Worm (Caenorhabditis elegans) whole organism, young adult: ENCODE measurements around the gene bgnt-1.2.

Experiments used
- T07F8.4 ChIP-seq: sonication (generic microtip); optimal IDR thresholded peaks from 2 replicates; lab custom pipeline; 2016; ENCODE audit warnings: mild to moderate bottlenecking, missing genetic modification characterization, moderate library complexity, missing compliant biosample characterization
- atf-7 ChIP-seq: sonication (generic microtip); optimal IDR thresholded peaks from 2 replicates; lab custom pipeline; 2017; ENCODE audit warnings: mild to moderate bottlenecking, missing genetic modification characterization, missing compliant biosample characterization
- chd-7 ChIP-seq: sonication (generic microtip); optimal IDR thresholded peaks from 2 replicates; lab custom pipeline; 2016; ENCODE audit warnings: mild to moderate bottlenecking, missing genetic modification characterization, moderate library complexity, missing compliant biosample characterization
- egrh-3 ChIP-seq: fragments of 200-800 bp; sonication (Bioruptor generic); IDR thresholded peaks from 2 replicates; pipeline ENCODE4 v1.3.6; 2022; ENCODE audit warnings: missing genetic modification reagents, missing genetic modification characterization, missing compliant biosample characterization
- him-1 ChIP-seq: sonication (generic microtip); optimal IDR thresholded peaks from 2 replicates; lab custom pipeline; 2016; ENCODE audit warnings: missing genotype, missing genetic modification reagents, missing genetic modification characterization, missing compliant biosample characterization
- hlh-26 ChIP-seq: fragments of 200-800 bp; sonication (Bioruptor generic); conservative IDR thresholded peaks from 2 replicates; pipeline ENCODE4 v1.3.6; 2022; ENCODE audit warnings: missing genetic modification reagents, missing genetic modification characterization, missing compliant biosample characterization
- madf-3 ChIP-seq: fragments of 200-800 bp; sonication (Bioruptor generic); IDR thresholded peaks from 2 replicates; pipeline ENCODE4 v1.3.6; 2022; ENCODE audit warnings: missing genetic modification reagents, missing genetic modification characterization, missing compliant biosample characterization
- pbrm-1 ChIP-seq: fragments of 200-800 bp; sonication (Bioruptor generic); IDR thresholded peaks from 2 replicates; pipeline ENCODE4 v1.3.6; 2022; ENCODE audit warnings: missing genetic modification reagents, missing genetic modification characterization, missing compliant biosample characterization
- snpc-4 ChIP-seq, 5 experiments: fragments of 150-350 bp in 1 of 5; sonication (generic microtip) in 4 of 5; optimal IDR thresholded peaks; 2 replicates each; lab custom pipeline; 2014 to 2018; ENCODE audit warnings: missing genetic modification characterization in 5 of 5, missing biosample characterization in 3 of 5, antibody characterized with exemption in 2 of 5, mild to moderate bottlenecking in 2 of 5, missing compliant biosample characterization in 2 of 5, missing genotype in 2 of 5, moderate library complexity in 2 of 5, missing genetic modification reagents in 1 of 5

- TF ChIP-seq madf-3 = no peak
- TF ChIP-seq egrh-3 (GFP tag; lab: Robert Waterston, UW) = no peak
- no peak for TF ChIP-seq hlh-26 (GFP tag; lab: Robert Waterston, UW)
- TF ChIP-seq him-1 (tag; lab: Kevin White, UChicago) = no peak
- no peak for TF ChIP-seq T07F8.4 (tag; lab: Kevin White, UChicago)
- no peak for TF ChIP-seq chd-7 (tag; lab: Kevin White, UChicago)
- no peak for TF ChIP-seq pbrm-1 (GFP tag; lab: Robert Waterston, UW)
- no peak for TF ChIP-seq snpc-4 (GFP tag; optimal IDR thresholded peaks at IDR 0.05; lab: Kevin White, UChicago)
- TF ChIP-seq snpc-4 (tag; optimal IDR thresholded peaks at IDR 0.05; lab: Kevin White, UChicago) = no peak
- no peak for TF ChIP-seq atf-7 (tag; lab: Kevin White, UChicago)
Measured at ce11 chrV:2139918-2140317, 21.4 kb upstream of the bgnt-1.2 start, which contains the start of gene F22F7.7.
